Fruit fly (Drosophila melanogaster): Measurements from ENCODE around the gene CG34238.

CG34238 gene

dm6 chr3L:10626199-10626598 lies at the start of gene CG34238:
Gene CG34238, plus strand, starts transcription at chr3L:10626499.
- TF ChIP-seq CG17801 (GFP tag; optimal IDR thresholded peaks at IDR 0.05; ENCODE audit: partially characterized antibody), result no peak

DNA sequence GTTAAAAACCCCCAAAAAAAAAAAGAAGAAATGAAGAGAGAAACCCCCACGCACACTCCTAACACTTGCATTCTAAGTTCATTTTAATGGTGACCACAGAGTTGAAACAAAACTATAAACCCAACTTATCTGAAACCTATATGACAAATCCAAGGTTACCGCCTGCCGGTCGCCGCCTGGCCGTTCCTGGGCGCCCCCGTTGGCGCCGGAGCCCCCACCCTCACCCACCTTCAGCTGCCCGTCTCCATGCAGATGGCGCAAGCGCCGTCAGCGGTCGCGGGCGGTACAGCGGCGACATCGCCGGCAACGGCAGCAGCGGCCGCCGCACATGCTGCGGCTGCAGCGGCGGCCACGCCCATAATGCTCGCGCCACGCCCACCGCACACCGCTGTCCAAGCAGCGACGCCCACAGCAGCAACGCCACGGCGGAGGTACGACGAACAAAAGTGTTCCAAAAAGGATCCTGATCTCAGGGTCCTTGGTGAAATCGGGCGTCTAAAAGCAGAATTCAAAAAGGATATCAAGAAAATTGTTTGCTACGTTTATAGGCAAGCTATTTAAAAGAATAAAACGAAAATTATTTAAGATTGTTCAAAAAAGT lies 44.5 kb upstream of the CG34238 start:
- no peak for TF ChIP-seq CG17801 (GFP tag; optimal IDR thresholded peaks at IDR 0.05; ENCODE audit: partially characterized antibody)

DNA sequence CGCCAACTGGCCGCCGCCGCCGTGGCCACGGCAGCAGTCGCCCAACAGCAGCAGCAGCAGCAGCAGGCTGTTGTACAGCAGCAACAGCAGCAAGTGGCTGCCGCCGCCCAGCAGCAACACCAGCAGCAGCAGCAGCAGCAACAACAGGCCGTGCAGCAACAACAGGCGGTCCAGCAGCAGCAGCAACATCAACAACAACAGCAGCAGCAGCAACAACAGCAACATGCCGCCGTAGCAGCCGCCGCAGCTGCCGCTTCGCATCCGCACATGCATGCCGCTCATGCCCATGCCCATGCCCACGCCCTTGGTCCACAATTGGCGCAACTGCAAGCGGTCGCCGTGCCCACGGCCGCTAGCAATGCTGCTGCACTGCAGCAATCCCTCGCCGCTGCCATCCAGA lies 41.3 kb upstream of the CG34238 start:
- TF ChIP-seq CG17801 (GFP tag; optimal IDR thresholded peaks at IDR 0.05; ENCODE audit: partially characterized antibody), result no peak

DNA sequence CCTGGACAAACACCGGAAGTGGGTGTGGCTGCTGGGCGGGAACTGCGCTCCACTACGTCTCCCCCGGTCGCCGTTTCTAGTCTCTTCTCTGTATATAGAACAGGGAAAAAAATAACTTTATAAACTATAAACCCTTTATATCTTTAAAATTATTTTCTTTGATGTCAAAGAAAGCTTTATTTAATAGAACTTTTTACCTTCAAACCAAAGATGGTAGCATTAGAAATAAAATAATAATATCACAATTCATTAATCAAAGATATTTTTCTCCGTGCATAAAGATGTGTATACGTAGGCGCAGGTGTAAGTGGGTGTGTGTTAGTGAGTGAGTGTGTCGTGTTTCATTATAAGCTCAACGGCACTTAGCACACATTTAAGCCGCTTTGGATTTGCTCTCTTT lies 26.8 kb upstream of the CG34238 start:
- TF ChIP-seq CG17801 (GFP tag; optimal IDR thresholded peaks at IDR 0.05; ENCODE audit: partially characterized antibody), result no peak

DNA sequence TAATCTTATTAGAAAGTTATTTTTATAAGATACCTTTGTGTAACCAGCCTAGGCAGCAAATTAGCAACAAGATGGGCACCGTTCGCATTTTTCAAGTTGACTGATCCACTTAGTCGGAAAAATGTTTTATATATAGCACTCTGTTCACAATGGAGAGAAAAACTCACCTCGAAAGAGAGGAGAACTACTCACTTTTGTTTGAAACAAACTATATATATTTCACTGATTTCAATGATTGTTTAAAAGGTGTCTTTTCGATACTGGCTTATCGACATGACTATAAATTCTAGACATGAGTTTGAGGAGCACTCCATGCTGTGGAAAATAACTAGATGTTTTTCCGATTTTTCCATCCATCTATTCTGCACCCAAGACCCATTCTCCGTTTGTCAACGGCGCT lies 2.8 kb upstream of the CG34238 start, which contains the start of gene CG42521:
TSS of gene CG42521 (minus strand) at position 101 of the 400 bp plus-strand sequence.
- TF ChIP-seq CG17801 (GFP tag; optimal IDR thresholded peaks at IDR 0.05; ENCODE audit: partially characterized antibody), result no peak

DNA sequence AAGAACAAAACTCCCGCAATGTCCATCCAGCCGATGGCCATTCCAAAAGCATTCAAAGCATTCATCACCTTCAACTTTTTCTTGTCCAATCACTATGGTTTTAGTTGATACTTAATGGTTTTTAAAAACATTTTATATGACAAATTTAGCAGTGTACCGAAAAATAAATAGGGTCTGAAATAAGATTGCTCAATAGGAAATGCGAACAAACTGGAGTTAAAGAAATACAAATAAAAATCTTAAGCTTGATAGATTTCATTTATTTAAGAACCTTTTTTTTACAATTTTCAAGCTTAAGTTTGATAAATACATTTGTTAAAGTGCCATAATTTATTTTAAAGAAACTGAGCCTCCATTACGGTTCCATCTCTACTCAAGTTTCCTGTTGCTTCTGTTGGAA lies 800 bp upstream of the CG34238 start, which contains the start of gene CG43127:
TSS of gene CG43127 (minus strand) at position 101 of the 400 bp plus-strand sequence.
- TF ChIP-seq CG17801 (GFP tag; optimal IDR thresholded peaks at IDR 0.05; ENCODE audit: partially characterized antibody), result no peak

dm6 chr3L:10628384-10628783 lies 2.1 kb downstream of the CG34238 start, which contains the start of gene CG14151:
Gene CG14151, minus strand, starts transcription at chr3L:10628484.
- TF ChIP-seq CG17801 (GFP tag; optimal IDR thresholded peaks at IDR 0.05; ENCODE audit: partially characterized antibody), result no peak

DNA sequence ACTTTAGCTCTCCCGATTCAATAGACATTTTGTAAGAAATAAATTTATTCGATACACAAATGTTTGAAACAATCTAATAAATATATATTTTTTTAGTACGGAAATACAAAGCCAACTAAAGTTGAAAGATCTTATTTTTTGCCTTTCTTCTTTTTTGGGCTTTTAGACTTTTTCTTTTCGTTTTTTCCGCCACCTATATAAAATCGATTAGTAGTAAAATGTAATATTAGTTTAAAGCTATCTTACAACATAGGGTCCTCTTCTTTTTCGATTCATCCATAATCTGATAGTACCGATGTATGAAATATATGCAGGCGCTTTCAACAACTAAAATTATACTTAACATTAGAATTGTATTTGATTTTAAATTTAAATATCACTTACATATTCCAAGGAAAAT lies 3.7 kb downstream of the CG34238 start, which contains the start of gene CG42536:
TSS of gene CG42536 (minus strand) at position 101 of the 400 bp plus-strand sequence.
- TF ChIP-seq CG17801 (GFP tag; optimal IDR thresholded peaks at IDR 0.05; ENCODE audit: partially characterized antibody), result no peak

- TF ChIP-seq CG17801 (GFP tag; optimal IDR thresholded peaks at IDR 0.05; ENCODE audit: partially characterized antibody), result no peak
Measured at dm6 chr3L:10630885-10631359, 4.6 kb downstream of the CG34238 start, which contains the start of the genes CG42535, CG34001 and hay. Gene CG42535, minus strand, starts transcription at chr3L:10630935. Gene CG34001, plus strand, starts transcription at chr3L:10631079. Gene hay, plus strand, starts transcription at chr3L:10631079.

DNA sequence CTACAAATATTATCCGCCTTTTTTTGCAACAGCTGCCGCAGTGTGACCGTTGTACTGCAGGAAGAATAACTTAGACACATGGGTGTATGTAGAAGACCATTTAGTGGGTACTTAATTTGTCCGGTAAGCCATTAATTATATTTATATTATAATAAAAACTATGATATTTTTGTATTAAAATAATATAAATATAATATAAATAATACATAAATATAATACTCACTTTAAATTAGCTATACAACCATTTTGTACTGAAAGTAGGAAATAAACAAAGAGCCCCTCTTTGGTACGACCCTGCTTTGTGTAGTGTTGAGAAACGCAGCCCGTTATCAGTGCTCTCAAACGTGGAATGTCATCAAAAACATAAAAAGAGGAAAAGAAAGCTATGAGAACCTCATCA lies 11.5 kb downstream of the CG34238 start, which contains the start of gene Cnep1r2:
TSS of gene Cnep1r2 (plus strand) at position 328 of the 400 bp plus-strand sequence.
- TF ChIP-seq CG17801 (GFP tag; optimal IDR thresholded peaks at IDR 0.05; ENCODE audit: partially characterized antibody), result peak; percentile 96

DNA sequence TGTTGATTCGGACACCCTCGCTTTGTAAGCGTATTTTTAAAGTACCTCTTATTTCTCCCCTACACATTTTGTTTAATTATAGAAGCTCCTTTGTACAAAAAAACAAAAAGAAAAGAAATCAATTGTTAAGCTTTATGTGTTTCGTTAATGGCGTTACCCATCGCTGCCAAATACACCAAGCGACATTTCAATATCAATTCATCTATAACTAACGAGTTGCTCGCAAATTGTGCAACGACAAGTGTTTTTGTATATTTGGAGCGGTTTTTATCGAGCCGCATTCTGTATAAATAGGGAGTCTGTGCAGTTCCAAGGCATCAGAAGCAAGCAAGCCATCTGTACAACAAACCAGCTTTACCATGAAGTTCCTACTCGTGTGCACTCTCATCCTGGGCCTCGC lies 13.1 kb downstream of the CG34238 start, which contains the start of gene CG18628:
TSS of gene CG18628 (plus strand) at position 301 of the 400 bp plus-strand sequence.
- TF ChIP-seq CG17801 (GFP tag; optimal IDR thresholded peaks at IDR 0.05; ENCODE audit: partially characterized antibody), result no peak

dm6 chr3L:10641589-10641988 lies 15.3 kb downstream of the CG34238 start, which contains the start of gene CG14154:
Gene CG14154, plus strand, starts transcription at chr3L:10641889.
- TF ChIP-seq CG17801 (GFP tag; optimal IDR thresholded peaks at IDR 0.05; ENCODE audit: partially characterized antibody), result no peak

DNA sequence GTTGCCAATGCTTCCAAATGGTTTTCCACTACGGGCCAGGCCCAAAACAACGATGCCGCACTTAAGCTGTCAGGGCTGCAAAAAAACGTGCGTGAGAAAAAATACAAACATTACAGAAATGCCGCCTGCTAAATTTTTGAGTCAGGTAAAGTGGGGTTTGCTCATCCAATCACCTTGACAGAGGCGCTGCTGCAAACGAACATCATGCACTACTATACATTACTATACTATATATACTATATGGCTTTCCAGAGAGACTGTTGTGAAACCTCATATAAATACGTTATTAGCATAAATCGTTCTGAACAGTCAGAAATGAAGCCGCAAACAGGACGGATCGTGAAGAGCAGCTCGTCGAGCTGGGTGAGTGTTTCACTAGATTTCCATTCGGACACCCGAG lies 16.9 kb downstream of the CG34238 start, which contains the start of gene CG14153:
TSS of gene CG14153 (plus strand) at position 301 of the 400 bp plus-strand sequence.
- no peak for TF ChIP-seq CG17801 (GFP tag; optimal IDR thresholded peaks at IDR 0.05; ENCODE audit: partially characterized antibody)

dm6 chr3L:10645965-10646364 lies 19.7 kb downstream of the CG34238 start:
- TF ChIP-seq CG17801 (GFP tag; optimal IDR thresholded peaks at IDR 0.05; ENCODE audit: partially characterized antibody), result no peak

DNA sequence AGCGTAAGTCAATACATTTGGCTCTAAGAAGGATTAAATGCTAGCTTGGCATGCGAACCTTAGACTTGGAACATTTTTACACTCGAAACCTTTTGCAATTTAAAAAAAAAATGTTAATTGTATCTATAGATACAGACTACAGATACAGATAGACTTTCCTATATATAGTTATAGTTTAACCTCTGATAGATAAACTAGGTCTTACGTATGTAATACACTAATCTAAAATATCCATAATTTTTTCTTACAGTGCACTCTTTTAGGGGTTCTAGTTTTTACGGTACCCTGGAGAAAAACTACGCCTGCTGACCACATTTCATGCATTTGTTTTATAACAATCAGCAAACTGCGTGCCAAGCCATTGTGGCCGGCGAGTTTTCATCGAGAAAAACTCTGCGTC lies 20.9 kb downstream of the CG34238 start:
- no peak for TF ChIP-seq CG17801 (GFP tag; optimal IDR thresholded peaks at IDR 0.05; ENCODE audit: partially characterized antibody)

- TF ChIP-seq CG17801 (GFP tag; optimal IDR thresholded peaks at IDR 0.05; ENCODE audit: partially characterized antibody), result no peak
Measured at dm6 chr3L:10648431-10648830, 22.1 kb downstream of the CG34238 start.

Data from ovary, adult (tissue).